Fruit fly (Drosophila melanogaster): ENCODE data around the gene CG11069.
A peak's percentile ranks its signal among the peaks of the same experiment; 100 is the strongest.

CG11069 gene

DNA sequence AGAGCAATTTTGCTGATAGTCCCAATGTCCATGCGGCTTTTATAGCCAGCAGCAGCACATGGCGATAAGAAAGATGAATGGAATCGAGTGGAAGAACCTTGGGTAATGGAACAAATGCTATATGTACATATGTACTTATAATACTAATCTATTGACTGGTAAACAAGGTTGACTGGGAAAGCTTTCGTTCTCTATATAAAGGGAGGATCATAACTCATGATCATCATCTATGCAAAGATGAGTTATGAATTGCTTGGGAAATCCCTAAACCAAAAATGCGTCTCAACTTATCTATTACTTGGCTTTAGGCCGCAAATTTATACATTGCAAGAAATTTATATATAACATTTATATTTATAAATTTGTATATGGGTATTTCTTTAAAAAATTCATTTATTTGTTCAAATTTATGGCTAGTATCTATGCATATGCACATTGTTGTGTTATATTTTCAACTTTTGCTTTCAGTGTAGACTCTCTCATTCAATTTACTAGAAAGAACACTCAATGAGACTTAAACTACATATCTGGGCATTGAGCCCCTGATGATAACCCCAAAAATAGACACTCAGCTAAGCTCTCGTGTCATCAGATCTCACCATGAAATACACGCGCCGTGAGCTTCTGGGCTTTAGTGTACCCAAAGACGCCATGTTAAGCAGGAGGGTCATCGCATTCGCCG lies 29.7 kb upstream of the CG11069 start, which contains the start of the genes Srg1 and Elal (continued):
- TF ChIP-seq CG8924 (tag; optimal IDR thresholded peaks at IDR 0.05) = peak; percentile 35
- TF ChIP-seq CG15601 (tag; optimal IDR thresholded peaks at IDR 0.05) = peak; percentile 13
- 0 out of 2 replicates have a peak, but pooled peaks have one; percentile 14 for TF ChIP-seq wdn (GFP tag; IDR thresholded peaks at IDR 0.05)
- peak; percentile 12 for TF ChIP-seq ind (GFP tag; optimal IDR thresholded peaks at IDR 0.05)
- TF ChIP-seq CoRest (tag; optimal IDR thresholded peaks at IDR 0.05) = peak; percentile 41
- TF ChIP-seq CG10209 (GFP tag; optimal IDR thresholded peaks at IDR 0.05) = peak; percentile 6
- TF ChIP-seq CG1529 (GFP tag; optimal IDR thresholded peaks at IDR 0.05) = no peak
- no peak for TF ChIP-seq CG14710 (tag; optimal IDR thresholded peaks at IDR 0.05)
- TF ChIP-seq Xbp1 (GFP tag; optimal IDR thresholded peaks at IDR 0.05) = peak; percentile 6
- 0 out of 3 replicates have a peak, but pooled peaks have one; percentile 19 for TF ChIP-seq Dbx (GFP tag; IDR thresholded peaks at IDR 0.05)
- peak; percentile 40 for TF ChIP-seq CG2712 (tag; optimal IDR thresholded peaks at IDR 0.05)
- TF ChIP-seq mirr (GFP tag; optimal IDR thresholded peaks at IDR 0.05) = no peak
- TF ChIP-seq CG30403 (GFP tag; optimal IDR thresholded peaks at IDR 0.05) = peak; percentile 38
- peak; percentile 63 for TF ChIP-seq Med (GFP tag)
- peak; percentile 5 for TF ChIP-seq gsb-n (tag; optimal IDR thresholded peaks at IDR 0.05)
- TF ChIP-seq Xrp1 (GFP tag; IDR thresholded peaks at IDR 0.05) = peak; percentile 21; the same call in 1 of the 2 replicates
- TF ChIP-seq Atf6 (GFP tag; IDR thresholded peaks at IDR 0.05) = peak; percentile 11; the same call in 1 of the 2 replicates
- TF ChIP-seq Oli (tag; optimal IDR thresholded peaks at IDR 0.05) = peak; percentile 18
- peak; percentile 28; the same call in 1 of the 2 replicates for TF ChIP-seq E2f2 (GFP tag; IDR thresholded peaks at IDR 0.05)
- peak; percentile 6 for TF ChIP-seq Fer2 (tag; optimal IDR thresholded peaks at IDR 0.05)
- no peak for TF ChIP-seq gcm (GFP tag; optimal IDR thresholded peaks at IDR 0.05)
- peak; percentile 88 for TF ChIP-seq sens (GFP tag)
- peak; percentile 39 for TF ChIP-seq Dek (tag; optimal IDR thresholded peaks at IDR 0.05)
- TF ChIP-seq CG11695 (GFP tag; IDR thresholded peaks at IDR 0.05) = peak; percentile 33; the same call in 1 of the 3 replicates
- no peak for TF ChIP-seq gsb (GFP tag; IDR thresholded peaks at IDR 0.05)
- no peak for TF ChIP-seq Jarid2 (GFP tag; optimal IDR thresholded peaks at IDR 0.05)
- no peak for TF ChIP-seq CG33213 (GFP tag; optimal IDR thresholded peaks at IDR 0.05)
- TF ChIP-seq cwo (GFP tag; optimal IDR thresholded peaks at IDR 0.05) = peak; percentile 24
- TF ChIP-seq Nf-YB (GFP tag; optimal IDR thresholded peaks at IDR 0.05) = no peak
- peak; percentile 41 for TF ChIP-seq nmo (GFP tag; optimal IDR thresholded peaks at IDR 0.05)
- peak; percentile 53; the same call in 1 of the 2 replicates for TF ChIP-seq CG32532 (GFP tag; IDR thresholded peaks at IDR 0.05)
- peak; percentile 44; the same call in 1 of the 2 replicates for TF ChIP-seq Rfx (GFP tag; IDR thresholded peaks at IDR 0.05)
- TF ChIP-seq lilli (GFP tag; optimal IDR thresholded peaks at IDR 0.05) = no peak
- no peak for TF ChIP-seq eve (GFP tag; optimal IDR thresholded peaks at IDR 0.05)
- TF ChIP-seq row (GFP tag; IDR thresholded peaks at IDR 0.05) = peak; percentile 60
- TF ChIP-seq Deaf1 (tag; optimal IDR thresholded peaks at IDR 0.05) = no peak
- TF ChIP-seq CG10979 (tag; optimal IDR thresholded peaks at IDR 0.05) = peak; percentile 5
- TF ChIP-seq dpn (GFP tag; optimal IDR thresholded peaks at IDR 0.05) = peak in 1 of 2 experiments; percentile 13
- TF ChIP-seq toy (GFP tag; IDR thresholded peaks at IDR 0.05) = 0 out of 2 replicates have a peak, but pooled peaks have one; percentile 12
- TF ChIP-seq Antp (GFP tag; optimal IDR thresholded peaks at IDR 0.05) = no peak
- 0 out of 2 replicates have a peak, but pooled peaks have one; percentile 5 for TF ChIP-seq CG14441 (GFP tag; IDR thresholded peaks at IDR 0.05)
